Fruit fly (Drosophila melanogaster): ENCODE results near the gene CG3402.

CG3402 gene

dm6 chr3L:696404-697054 lies 43.8 kb upstream of the CG3402 start (continued):
- TF ChIP-seq CG13123 (GFP tag; optimal IDR thresholded peaks at IDR 0.05) (peak; percentile 88), Sin3A (optimal IDR thresholded peaks at IDR 0.05) (no peak), esg (GFP tag; conservative IDR thresholded peaks at IDR 0.05) (peak; percentile 94), E2f1 (GFP tag; IDR thresholded peaks at IDR 0.05) (peak; percentile 95), NfI (GFP tag; optimal IDR thresholded peaks at IDR 0.05) (peak; percentile 93), al (GFP tag; IDR thresholded peaks at IDR 0.05) (peak; percentile 90), CG12391 (tag; optimal IDR thresholded peaks at IDR 0.05) (peak; percentile 97), CG2678 (tag; optimal IDR thresholded peaks at IDR 0.05) (peak; percentile 97), dpn (GFP tag; optimal IDR thresholded peaks at IDR 0.05) (peak; percentile 66 to 92), Med (GFP tag) (peak; percentile 95), CG7987 (GFP tag; optimal IDR thresholded peaks at IDR 0.05) (peak; percentile 91), HLH54F (GFP tag; optimal IDR thresholded peaks at IDR 0.05) (peak; percentile 54), yki (optimal IDR thresholded peaks at IDR 0.05) (no peak), bbx (GFP tag; IDR thresholded peaks at IDR 0.05; ENCODE audit: partially characterized antibody) (no peak), CG16863 (GFP tag; optimal IDR thresholded peaks at IDR 0.05) (peak; percentile 65), CG33213 (GFP tag; optimal IDR thresholded peaks at IDR 0.05) (peak; percentile 62), cas (GFP tag; IDR thresholded peaks at IDR 0.05) (0 out of 2 replicates have a peak, but pooled peaks have one; percentile 72), pfk (GFP tag; optimal IDR thresholded peaks at IDR 0.05) (no peak), oc (tag; optimal IDR thresholded peaks at IDR 0.05) (peak; percentile 93), CG10267 (tag; optimal IDR thresholded peaks at IDR 0.05) (peak; percentile 94), CG17361 (GFP tag; IDR thresholded peaks at IDR 0.05) (peak; percentile 98), B-H2 (GFP tag; optimal IDR thresholded peaks at IDR 0.05) (peak; percentile 25), Hmx (GFP tag; optimal IDR thresholded peaks at IDR 0.05) (no peak), shn (GFP tag; optimal IDR thresholded peaks at IDR 0.05) (no peak), sd (tag; optimal IDR thresholded peaks at IDR 0.05) (peak; percentile 76), zen (tag; optimal IDR thresholded peaks at IDR 0.05) (peak; percentile 96), Sry-β (GFP tag; optimal IDR thresholded peaks at IDR 0.05) (peak; percentile 73), CG15479 (GFP tag; optimal IDR thresholded peaks at IDR 0.05) (peak; percentile 52), fd64A (GFP tag; optimal IDR thresholded peaks at IDR 0.05) (peak; percentile 89), usp (GFP tag; optimal IDR thresholded peaks at IDR 0.05) (no peak), mam (GFP tag; optimal IDR thresholded peaks at IDR 0.05) (peak; percentile 51), Scr (GFP tag; IDR thresholded peaks at IDR 0.05; ENCODE audit: partially characterized antibody) (no peak), gcm2 (GFP tag; optimal IDR thresholded peaks at IDR 0.05) (peak; percentile 50), mld (GFP tag; IDR thresholded peaks at IDR 0.05; ENCODE audit: partially characterized antibody) (no peak), br (optimal IDR thresholded peaks at IDR 0.05) (no peak), NFAT (GFP tag; IDR thresholded peaks at IDR 0.05) (peak; percentile 89), CG4282 (GFP tag; optimal IDR thresholded peaks at IDR 0.05) (no peak), CG3847 (GFP tag; IDR thresholded peaks at IDR 0.05) (peak; percentile 92), CG3838 (GFP tag; optimal IDR thresholded peaks at IDR 0.05) (peak; percentile 51), lilli (GFP tag; optimal IDR thresholded peaks at IDR 0.05) (peak; percentile 84), Dip2 (GFP tag; IDR thresholded peaks at IDR 0.05) (peak; percentile 35; the same call in 1 of the 2 replicates), Max (GFP tag; optimal IDR thresholded peaks at IDR 0.05) (peak; percentile 93), Sry-δ (GFP tag; optimal IDR thresholded peaks at IDR 0.05) (peak; percentile 17), gfzf (GFP tag; optimal IDR thresholded peaks at IDR 0.05) (no peak), h (optimal IDR thresholded peaks at IDR 0.05) (no peak), CG14710 (tag; optimal IDR thresholded peaks at IDR 0.05) (peak; percentile 96), ewg (GFP tag; optimal IDR thresholded peaks at IDR 0.05) (peak; percentile 88), Elba2 (GFP tag; optimal IDR thresholded peaks at IDR 0.05) (peak; percentile 46), CG31441 (GFP tag; IDR thresholded peaks at IDR 0.05) (peak; percentile 99), sima (GFP tag; optimal IDR thresholded peaks at IDR 0.05) (peak; percentile 57), CG30020 (tag; optimal IDR thresholded peaks at IDR 0.05) (peak; percentile 72), CG4360 (GFP tag; IDR thresholded peaks at IDR 0.05) (peak; percentile 88)

Data from whole organism, embryonic.